Worm (Caenorhabditis elegans): ENCODE results near the gene M01F1.8.

ce11 chrIII:3549750-3550149 is 47.4 kb upstream of the M01F1.8 start, which contains the start of gene C54C6.5:
- TF ChIP-seq ztf-23 (GFP tag; IDR thresholded peaks at IDR 0.05) (no peak), med-1 (GFP tag; optimal IDR thresholded peaks at IDR 0.05; ENCODE audit: insufficient read depth) (no peak), cog-1 (tag; optimal IDR thresholded peaks at IDR 0.05) (no peak), flt-1 (GFP tag; IDR thresholded peaks at IDR 0.05) (no peak), tab-1 (GFP tag; IDR thresholded peaks at IDR 0.05) (no peak), klf-2 (GFP tag; conservative IDR thresholded peaks at IDR 0.05) (no peak), ref-1 (GFP tag; conservative IDR thresholded peaks at IDR 0.05) (no peak), ztf-29 (GFP tag; IDR thresholded peaks at IDR 0.05) (no peak)

Measured in whole organism, midembryonic.